Fruit fly (Drosophila melanogaster) whole organism, embryonic: ENCODE measurements around the gene gw.
A peak's percentile ranks its signal among the peaks of the same experiment; 100 is the strongest.

Source experiments
- B-H2 ChIP-seq: fragments of 200-800 bp; sonication (Bioruptor generic); optimal IDR thresholded peaks from 2 replicates; lab custom pipeline; 2018; ENCODE audit warnings: missing biosample characterization, mild to moderate bottlenecking, missing genetic modification characterization
- BtbVII ChIP-seq: fragments of 200-800 bp; sonication (Bioruptor generic); optimal IDR thresholded peaks from 3 replicates; lab custom pipeline; 2017; ENCODE audit warnings: missing biosample characterization, mild to moderate bottlenecking, missing genetic modification characterization
- CG10147 ChIP-seq: fragments of 200-800 bp; sonication (Bioruptor generic); optimal IDR thresholded peaks from 2 replicates; lab custom pipeline; 2019; ENCODE audit warnings: missing biosample characterization, mild to moderate bottlenecking, missing genetic modification characterization, moderate library complexity
- CG12155 ChIP-seq: fragments of 200-800 bp; sonication (Bioruptor generic); optimal IDR thresholded peaks from 3 replicates; lab custom pipeline; 2016; ENCODE audit warnings: missing biosample characterization, missing genetic modification characterization
- CG12769 ChIP-seq: fragments of 200-800 bp; sonication (Bioruptor generic); optimal IDR thresholded peaks from 2 replicates; lab custom pipeline; 2019; ENCODE audit warnings: missing biosample characterization, mild to moderate bottlenecking, missing genetic modification characterization, moderate library complexity
- CG12942 ChIP-seq: fragments of 200-800 bp; sonication (Bioruptor generic); optimal IDR thresholded peaks from 3 replicates; lab custom pipeline; 2016; ENCODE audit warnings: missing biosample characterization, missing genetic modification characterization
- CG13424 ChIP-seq: fragments of 200-800 bp; sonication (Bioruptor generic); optimal IDR thresholded peaks from 2 replicates; lab custom pipeline; 2019; ENCODE audit warnings: missing biosample characterization, mild to moderate bottlenecking, missing genetic modification characterization, moderate library complexity
- CG1603 ChIP-seq: fragments of 200-800 bp; sonication (Bioruptor generic); optimal IDR thresholded peaks from 2 replicates; lab custom pipeline; 2019; ENCODE audit warnings: missing biosample characterization, mild to moderate bottlenecking, missing genetic modification characterization, moderate library complexity
- CG17186 ChIP-seq: fragments of 200-800 bp; sonication (Bioruptor generic); optimal IDR thresholded peaks from 3 replicates; lab custom pipeline; 2017; ENCODE audit warnings: missing biosample characterization, missing genetic modification reagents, missing genetic modification characterization
- CG18764 ChIP-seq: fragments of 200-800 bp; sonication (Bioruptor generic); optimal IDR thresholded peaks from 3 replicates; lab custom pipeline; 2016; ENCODE audit warnings: missing biosample characterization, missing genetic modification characterization
- CG2875 ChIP-seq: fragments of 200-800 bp; sonication (Bioruptor generic); optimal IDR thresholded peaks from 2 replicates; lab custom pipeline; 2017; ENCODE audit warnings: missing biosample characterization, mild to moderate bottlenecking, missing genetic modification characterization, missing genetic modification reagents
- CG31441 ChIP-seq: fragments of 200-800 bp; sonication (Bioruptor generic); IDR thresholded peaks from 2 replicates; pipeline ENCODE4 v1.3.6; 2022; ENCODE audit warnings: missing biosample characterization, missing genetic modification characterization
- CG3281 ChIP-seq: fragments of 200-800 bp; sonication (Bioruptor generic); optimal IDR thresholded peaks from 3 replicates; lab custom pipeline; 2017; ENCODE audit warnings: missing biosample characterization, mild to moderate bottlenecking, missing genetic modification characterization
- CG3995 ChIP-seq: fragments of 200-800 bp; sonication (Bioruptor generic); optimal IDR thresholded peaks from 3 replicates; lab custom pipeline; 2016; ENCODE audit warnings: missing biosample characterization, missing genetic modification characterization
- CG4820 ChIP-seq: fragments of 200-800 bp; sonication (Bioruptor generic); optimal IDR thresholded peaks from 3 replicates; lab custom pipeline; 2016; ENCODE audit warnings: missing biosample characterization, missing genetic modification characterization
- CG8924 ChIP-seq: fragments of 200-800 bp; optimal IDR thresholded peaks from 3 replicates; lab custom pipeline; 2019; ENCODE audit warnings: missing biosample characterization, mild to moderate bottlenecking, missing genetic modification characterization, moderate library complexity
- CG9437 ChIP-seq: fragments of 200-800 bp; sonication (Bioruptor generic); optimal IDR thresholded peaks from 2 replicates; lab custom pipeline; 2018; ENCODE audit warnings: missing biosample characterization, mild to moderate bottlenecking, missing genetic modification characterization
- CG9609 ChIP-seq: fragments of 200-800 bp; sonication (Bioruptor generic); optimal IDR thresholded peaks from 3 replicates; lab custom pipeline; 2016; ENCODE audit warnings: missing biosample characterization, missing genetic modification characterization
- CoRest ChIP-seq: fragments of 200-800 bp; sonication (Bioruptor generic); optimal IDR thresholded peaks from 3 replicates; lab custom pipeline; 2018; ENCODE audit warnings: missing biosample characterization, mild to moderate bottlenecking, missing genetic modification characterization, moderate library complexity
- D19A ChIP-seq: fragments of 200-800 bp; optimal IDR thresholded peaks from 3 replicates; lab custom pipeline; 2019; ENCODE audit warnings: missing biosample characterization, mild to moderate bottlenecking, missing genetic modification characterization, moderate library complexity
- Dad ChIP-seq: fragments of 200-800 bp; sonication (Bioruptor generic); optimal IDR thresholded peaks from 3 replicates; lab custom pipeline; 2016; ENCODE audit warnings: missing biosample characterization, missing genetic modification characterization
- Dip3 ChIP-seq: fragments of 200-800 bp; sonication (Bioruptor generic); optimal IDR thresholded peaks from 3 replicates; lab custom pipeline; 2016; ENCODE audit warnings: missing biosample characterization, missing genetic modification characterization
- Doc2 ChIP-seq: fragments of 200-800 bp; sonication (Bioruptor generic); IDR thresholded peaks from 2 replicates; pipeline ENCODE4 v1.3.6; 2022; ENCODE audit warnings: missing biosample characterization, missing genetic modification characterization
- Doc3 ChIP-seq: fragments of 200-800 bp; sonication (Bioruptor generic); IDR thresholded peaks from 3 replicates; pipeline ENCODE4 v1.3.6; 2022; ENCODE audit warnings: missing biosample characterization, missing genetic modification characterization; ENCODE audit not compliant: partially characterized antibody
- ERR ChIP-seq: fragments of 200-800 bp; sonication (Bioruptor generic); optimal IDR thresholded peaks from 2 replicates; lab custom pipeline; 2016; ENCODE audit warnings: missing biosample characterization, missing genetic modification characterization
- H15 ChIP-seq: fragments of 200-800 bp; sonication (Bioruptor generic); IDR thresholded peaks from 3 replicates; pipeline ENCODE4 v1.3.6; 2022; ENCODE audit warnings: missing biosample characterization, missing genetic modification characterization
- HLH54F ChIP-seq: fragments of 200-800 bp; sonication (Bioruptor generic); optimal IDR thresholded peaks from 3 replicates; lab custom pipeline; 2016; ENCODE audit warnings: missing biosample characterization, missing genetic modification characterization
- Hr3 ChIP-seq: fragments of 200-800 bp; sonication (Bioruptor generic); optimal IDR thresholded peaks from 3 replicates; lab custom pipeline; 2016; ENCODE audit warnings: missing biosample characterization, missing genetic modification characterization
- Mes4 ChIP-seq: fragments of 200-800 bp; sonication (Bioruptor generic); optimal IDR thresholded peaks from 2 replicates; lab custom pipeline; 2016; ENCODE audit warnings: missing biosample characterization, missing genetic modification characterization
- Myb ChIP-seq: fragments of 200-800 bp; sonication (Bioruptor generic); optimal IDR thresholded peaks from 2 replicates; lab custom pipeline; 2016; ENCODE audit warnings: missing biosample characterization, missing genetic modification characterization
- Neu2 ChIP-seq: fragments of 200-800 bp; sonication (Bioruptor generic); optimal IDR thresholded peaks from 3 replicates; lab custom pipeline; 2016; ENCODE audit warnings: missing biosample characterization, missing genetic modification characterization, borderline replicate concordance
- Rx ChIP-seq: fragments of 200-800 bp; sonication (Bioruptor generic); IDR thresholded peaks from 2 replicates; pipeline ENCODE4 v1.3.6; 2022; ENCODE audit warnings: missing biosample characterization, missing genetic modification characterization
- Vsx1 ChIP-seq: fragments of 200-800 bp; sonication (Bioruptor generic); optimal IDR thresholded peaks from 2 replicates; lab custom pipeline; 2017; ENCODE audit warnings: missing biosample characterization, mild to moderate bottlenecking, missing genetic modification characterization, missing genetic modification reagents
- Xbp1 ChIP-seq: fragments of 200-800 bp; sonication (Bioruptor generic); optimal IDR thresholded peaks from 3 replicates; lab custom pipeline; 2016; ENCODE audit warnings: missing biosample characterization, mild to moderate bottlenecking, missing genetic modification characterization
- ab ChIP-seq: fragments of 200-800 bp; sonication (Bioruptor generic); optimal IDR thresholded peaks from 2 replicates; lab custom pipeline; 2016; ENCODE audit warnings: missing biosample characterization, missing genetic modification characterization
- ara ChIP-seq: fragments of 200-800 bp; sonication (Bioruptor generic); IDR thresholded peaks from 2 replicates; pipeline ENCODE4 v1.3.6; 2022; ENCODE audit warnings: missing biosample characterization, missing genetic modification characterization
- chn ChIP-seq: fragments of 200-800 bp; sonication (Bioruptor generic); optimal IDR thresholded peaks from 2 replicates; lab custom pipeline; 2016; ENCODE audit warnings: missing biosample characterization, missing genetic modification characterization
- cwo ChIP-seq: fragments of 200-800 bp; sonication (Bioruptor generic); optimal IDR thresholded peaks from 3 replicates; lab custom pipeline; 2017; ENCODE audit warnings: missing biosample characterization, missing genetic modification characterization, mild to moderate bottlenecking, moderate library complexity, missing genetic modification reagents
- dm ChIP-seq: fragments of 200-800 bp; sonication (Bioruptor generic); optimal IDR thresholded peaks from 3 replicates; lab custom pipeline; 2016; ENCODE audit warnings: missing biosample characterization, missing genetic modification characterization
- dpn ChIP-seq, 2 experiments: fragments of 200-800 bp; sonication (Bioruptor generic); optimal IDR thresholded peaks; 3 replicates each; lab custom pipeline; 2016; ENCODE audit warnings: missing biosample characterization in 2 of 2, missing genetic modification characterization in 2 of 2
- dysf ChIP-seq: fragments of 200-800 bp; sonication (Bioruptor generic); IDR thresholded peaks from 3 replicates; pipeline ENCODE4 v1.3.6; 2022; ENCODE audit warnings: missing biosample characterization, missing genetic modification characterization
- fd64A ChIP-seq: fragments of 200-800 bp; sonication (Bioruptor generic); optimal IDR thresholded peaks from 3 replicates; lab custom pipeline; 2018; ENCODE audit warnings: missing biosample characterization, mild to moderate bottlenecking, missing genetic modification characterization
- jumu ChIP-seq: fragments of 200-800 bp; sonication (Bioruptor generic); optimal IDR thresholded peaks from 3 replicates; lab custom pipeline; 2016; ENCODE audit warnings: missing biosample characterization, missing genetic modification characterization
- knrl ChIP-seq: fragments of 200-800 bp; sonication (Bioruptor generic); IDR thresholded peaks from 3 replicates; pipeline ENCODE4 v1.3.6; 2022; ENCODE audit warnings: missing biosample characterization, missing genetic modification characterization; ENCODE audit not compliant: partially characterized antibody
- org-1 ChIP-seq: fragments of 200-800 bp; sonication (Bioruptor generic); optimal IDR thresholded peaks from 2 replicates; lab custom pipeline; 2017; ENCODE audit warnings: missing biosample characterization, missing genetic modification characterization
- schlank ChIP-seq: fragments of 200-800 bp; sonication (Bioruptor generic); optimal IDR thresholded peaks from 2 replicates; lab custom pipeline; 2018; ENCODE audit warnings: missing biosample characterization, mild to moderate bottlenecking, missing genetic modification characterization
- sens ChIP-seq: fragments of 200-800 bp; sonication (Bioruptor generic); peaks from one replicate; lab custom pipeline; 2016; ENCODE audit warnings: missing biosample characterization, missing genetic modification characterization
- slbo ChIP-seq: fragments of 200-800 bp; sonication (Bioruptor generic); IDR thresholded peaks from 2 replicates; pipeline ENCODE4 v1.3.6; 2022; ENCODE audit warnings: missing biosample characterization, missing genetic modification characterization
- sqz ChIP-seq: fragments of 200-800 bp; sonication (Bioruptor generic); optimal IDR thresholded peaks from 3 replicates; lab custom pipeline; 2018; ENCODE audit warnings: missing biosample characterization, mild to moderate bottlenecking, missing genetic modification characterization
- stwl ChIP-seq: fragments of 200-800 bp; sonication (Bioruptor generic); optimal IDR thresholded peaks from 3 replicates; lab custom pipeline; 2018; ENCODE audit warnings: missing biosample characterization, mild to moderate bottlenecking, missing genetic modification characterization, moderate library complexity
- tin ChIP-seq: fragments of 200-800 bp; sonication (Bioruptor generic); optimal IDR thresholded peaks from 3 replicates; lab custom pipeline; 2016; ENCODE audit warnings: missing biosample characterization, missing genetic modification characterization
- tio ChIP-seq: fragments of 200-800 bp; sonication (Bioruptor generic); optimal IDR thresholded peaks from 2 replicates; lab custom pipeline; 2017; ENCODE audit warnings: missing biosample characterization, missing genetic modification characterization, inconsistent platforms

Gene gw

DNA sequence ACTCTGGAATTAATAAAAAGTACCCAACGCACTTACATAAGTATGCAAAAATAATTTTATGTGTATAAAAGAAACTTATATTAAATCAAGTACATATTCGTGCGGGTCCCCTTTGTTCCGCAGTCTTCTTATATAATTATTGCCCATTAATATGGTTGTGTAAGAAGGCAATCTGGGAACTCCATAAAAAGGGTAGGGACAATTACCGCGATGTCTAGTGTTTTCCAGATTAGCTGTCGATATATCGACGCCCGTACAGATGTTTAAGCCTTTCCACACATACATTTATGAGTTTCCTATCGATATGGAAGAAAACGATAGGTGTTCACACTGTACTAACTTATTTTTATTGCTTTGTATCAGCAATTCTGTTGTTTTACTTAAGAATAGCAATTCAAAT lies 36.2 kb upstream of the gw start (continued):
- TF ChIP-seq CG13424 (tag; lab: Kevin White, UChicago): peak; percentile 35
- no peak for TF ChIP-seq dysf
- peak; percentile 51 for TF ChIP-seq CoRest (tag; lab: Kevin White, UChicago)
- TF ChIP-seq Vsx1: peak; percentile 96
- peak; percentile 27 for TF ChIP-seq ab
- peak; percentile 21 for TF ChIP-seq dm (GFP tag; lab: Kevin White, UChicago)
- TF ChIP-seq Doc2 (GFP tag; lab: Robert Waterston, UW): no peak
- TF ChIP-seq CG3281 (GFP tag; lab: Kevin White, UChicago): peak; percentile 26
- TF ChIP-seq CG12155 (GFP tag; lab: Kevin White, UChicago): peak; percentile 25
- TF ChIP-seq slbo (GFP tag; lab: Robert Waterston, UW): no peak
- peak; percentile 41 for TF ChIP-seq Dip3
- TF ChIP-seq cwo: no peak
- TF ChIP-seq ERR (GFP tag; lab: Kevin White, UChicago): peak; percentile 33
- TF ChIP-seq H15 (GFP tag; lab: Robert Waterston, UW): no peak
- TF ChIP-seq B-H2: peak; percentile 60
- TF ChIP-seq fd64A (GFP tag; lab: Kevin White, UChicago): no peak
- peak; percentile 8 for TF ChIP-seq BtbVII
- peak; percentile 85 for TF ChIP-seq CG1603 (tag; lab: Kevin White, UChicago)
- TF ChIP-seq Doc3 (GFP tag; lab: Robert Waterston, UW): peak; percentile 92
- TF ChIP-seq CG10147 (GFP tag; lab: Kevin White, UChicago): peak; percentile 41
- peak; percentile 35 to 55 for TF ChIP-seq dpn (GFP tag; optimal IDR thresholded peaks at IDR 0.05; lab: Kevin White, UChicago)
- peak; percentile 16 for TF ChIP-seq CG18764 (GFP tag; lab: Kevin White, UChicago)
- peak; percentile 49 for TF ChIP-seq jumu
- no peak for TF ChIP-seq schlank (tag; lab: Kevin White, UChicago)
- peak; percentile 70 for TF ChIP-seq stwl (tag; lab: Kevin White, UChicago)
- TF ChIP-seq sqz (GFP tag; lab: Kevin White, UChicago): no peak
- peak; percentile 9 for TF ChIP-seq chn (GFP tag; lab: Kevin White, UChicago)
- TF ChIP-seq org-1 (GFP tag; lab: Kevin White, UChicago): no peak
- TF ChIP-seq CG17186 (GFP tag; lab: Kevin White, UChicago): peak; percentile 34
- no peak for TF ChIP-seq ara
- TF ChIP-seq tin (GFP tag; lab: Kevin White, UChicago): peak; percentile 47
- TF ChIP-seq CG2875 (GFP tag; lab: Kevin White, UChicago): no peak
- 0 out of 2 replicates have a peak, but pooled peaks have one; percentile 25 for TF ChIP-seq CG31441 (GFP tag; lab: Robert Waterston, UW)
- TF ChIP-seq Mes4 (GFP tag; lab: Kevin White, UChicago): no peak
- peak; percentile 19 for TF ChIP-seq CG4820 (GFP tag; lab: Kevin White, UChicago)
- TF ChIP-seq Hr3 (GFP tag; lab: Kevin White, UChicago): peak; percentile 35
- peak; percentile 15 for TF ChIP-seq Dad
- TF ChIP-seq sens: peak; percentile 87
- TF ChIP-seq Xbp1 (GFP tag; lab: Kevin White, UChicago): peak; percentile 41
- TF ChIP-seq Rx: no peak
- peak; percentile 64 for TF ChIP-seq Myb (GFP tag; lab: Kevin White, UChicago)
- TF ChIP-seq tio (GFP tag; lab: Kevin White, UChicago): no peak
- TF ChIP-seq CG12942: no peak
- peak; percentile 44 for TF ChIP-seq HLH54F (GFP tag; lab: Kevin White, UChicago)
- peak; percentile 23 for TF ChIP-seq Neu2 (GFP tag; lab: Kevin White, UChicago)
- TF ChIP-seq CG12769 (tag; lab: Kevin White, UChicago): peak; percentile 58
- peak; percentile 84 for TF ChIP-seq CG3995 (GFP tag; lab: Kevin White, UChicago)
- peak; percentile 14 for TF ChIP-seq CG8924 (tag; lab: Kevin White, UChicago)
- TF ChIP-seq CG9609: peak; percentile 29
- peak; percentile 30 for TF ChIP-seq CG9437
- peak; percentile 98; the same call in 2 of the 3 replicates for TF ChIP-seq knrl (GFP tag; lab: Robert Waterston, UW)
- TF ChIP-seq D19A (tag; lab: Kevin White, UChicago): peak; percentile 10
